Worm (Caenorhabditis elegans) whole organism, late embryonic: ENCODE results near the gene crn-5.
A peak's percentile ranks its signal among the peaks of the same experiment; 100 is the strongest.

Source experiments
- C38D4.7 ChIP-seq: fragments of 200-800 bp; sonication (Bioruptor generic); optimal IDR thresholded peaks from 2 replicates; lab custom pipeline; 2018; ENCODE audit warnings: mild to moderate bottlenecking, missing genetic modification characterization, moderate library complexity, missing compliant biosample characterization
- F13H6.1 ChIP-seq: sonication (generic microtip); optimal IDR thresholded peaks from 2 replicates; lab custom pipeline; 2016; ENCODE audit warnings: missing genetic modification characterization, missing compliant biosample characterization
- K02D7.2 ChIP-seq: sonication (generic microtip); optimal IDR thresholded peaks from 2 replicates; lab custom pipeline; 2017; ENCODE audit warnings: mild to moderate bottlenecking, missing genetic modification characterization, missing compliant biosample characterization
- ama-1 ChIP-seq: fragments of 150-350 bp; optimal IDR thresholded peaks from 2 replicates; lab custom pipeline; 2014
- ceh-18 ChIP-seq: sonication (generic microtip); optimal IDR thresholded peaks from 2 replicates; lab custom pipeline; 2016; ENCODE audit warnings: missing genetic modification characterization, missing compliant biosample characterization
- ceh-2 ChIP-seq: sonication (generic microtip); optimal IDR thresholded peaks from 2 replicates; lab custom pipeline; 2016; ENCODE audit warnings: missing genotype, missing genetic modification characterization, missing compliant biosample characterization
- ceh-24 ChIP-seq: sonication (generic microtip); optimal IDR thresholded peaks from 2 replicates; lab custom pipeline; 2016; ENCODE audit warnings: mild to moderate bottlenecking, missing genetic modification characterization, missing compliant biosample characterization
- ceh-30 ChIP-seq: fragments of 150-350 bp; optimal IDR thresholded peaks from 2 replicates; lab custom pipeline; 2014; ENCODE audit warnings: missing biosample characterization, missing genetic modification characterization
- ceh-48 ChIP-seq: sonication (generic microtip); optimal IDR thresholded peaks from 2 replicates; lab custom pipeline; 2016; ENCODE audit warnings: missing genetic modification characterization, inconsistent platforms, missing compliant biosample characterization
- che-1 ChIP-seq: sonication (generic microtip); optimal IDR thresholded peaks from 2 replicates; lab custom pipeline; 2016; ENCODE audit warnings: mild to moderate bottlenecking, missing genetic modification characterization, missing compliant biosample characterization
- dmd-4 ChIP-seq: sonication (generic microtip); optimal IDR thresholded peaks from 2 replicates; lab custom pipeline; 2016; ENCODE audit warnings: borderline replicate concordance, missing genetic modification characterization, missing compliant biosample characterization
- ets-4 ChIP-seq: sonication (generic microtip); optimal IDR thresholded peaks from 2 replicates; lab custom pipeline; 2016; ENCODE audit warnings: missing genetic modification characterization, missing compliant biosample characterization
- eyg-1 ChIP-seq: sonication (generic microtip); optimal IDR thresholded peaks from 2 replicates; lab custom pipeline; 2016; ENCODE audit warnings: missing genotype, missing genetic modification characterization, missing compliant biosample characterization
- fax-1 ChIP-seq: sonication (generic microtip); optimal IDR thresholded peaks from 2 replicates; lab custom pipeline; 2016; ENCODE audit warnings: missing genotype, missing genetic modification characterization, missing compliant biosample characterization
- fkh-10 ChIP-seq: fragments of 150-350 bp; optimal IDR thresholded peaks from 2 replicates; lab custom pipeline; 2014; ENCODE audit warnings: missing biosample characterization, missing genetic modification reagents, missing genetic modification characterization
- fkh-6 ChIP-seq: sonication (generic microtip); optimal IDR thresholded peaks from 2 replicates; lab custom pipeline; 2016; ENCODE audit warnings: missing genetic modification characterization, missing compliant biosample characterization
- hlh-13 ChIP-seq: fragments of 200-800 bp; sonication (Bioruptor generic); optimal IDR thresholded peaks from 2 replicates; lab custom pipeline; 2018; ENCODE audit warnings: mild to moderate bottlenecking, missing genetic modification characterization, missing compliant biosample characterization
- hlh-15 ChIP-seq: sonication (generic microtip); optimal IDR thresholded peaks from 2 replicates; lab custom pipeline; 2016; ENCODE audit warnings: missing genetic modification characterization, missing compliant biosample characterization
- hlh-30 ChIP-seq: sonication (generic microtip); optimal IDR thresholded peaks from 2 replicates; lab custom pipeline; 2017; ENCODE audit warnings: antibody characterized with exemption, missing genetic modification characterization, missing compliant biosample characterization; ENCODE audit not compliant: insufficient read depth
- hlh-8 ChIP-seq: sonication (generic microtip); optimal IDR thresholded peaks from 2 replicates; lab custom pipeline; 2016; ENCODE audit warnings: missing genotype, missing genetic modification characterization, missing compliant biosample characterization
- lin-11 ChIP-seq: fragments of 200-800 bp; sonication (Bioruptor generic); optimal IDR thresholded peaks from 2 replicates; lab custom pipeline; 2018; ENCODE audit warnings: mild to moderate bottlenecking, missing genetic modification characterization, missing compliant biosample characterization
- madf-2 ChIP-seq: sonication (generic microtip); optimal IDR thresholded peaks from 2 replicates; lab custom pipeline; 2017; ENCODE audit warnings: missing genetic modification characterization, missing compliant biosample characterization
- mec-3 ChIP-seq: sonication (generic microtip); optimal IDR thresholded peaks from 2 replicates; lab custom pipeline; 2016; ENCODE audit warnings: borderline replicate concordance, missing genetic modification characterization, missing compliant biosample characterization
- nfya-1 ChIP-seq: sonication (generic microtip); optimal IDR thresholded peaks from 2 replicates; lab custom pipeline; 2017; ENCODE audit warnings: missing genetic modification characterization, mild to moderate bottlenecking, missing compliant biosample characterization, antibody characterized with exemption, moderate library complexity
- nhr-232 ChIP-seq: sonication (generic microtip); optimal IDR thresholded peaks from 2 replicates; lab custom pipeline; 2016; ENCODE audit warnings: missing genetic modification characterization, missing compliant biosample characterization
- npax-4 ChIP-seq: sonication (generic microtip); optimal IDR thresholded peaks from 2 replicates; lab custom pipeline; 2016; ENCODE audit warnings: missing genetic modification characterization, missing compliant biosample characterization
- pat-9 ChIP-seq: fragments of 200-800 bp; sonication (Bioruptor generic); optimal IDR thresholded peaks from 2 replicates; lab custom pipeline; 2018; ENCODE audit warnings: mild to moderate bottlenecking, missing genetic modification characterization, moderate library complexity, missing compliant biosample characterization
- pha-2 ChIP-seq: sonication (generic microtip); optimal IDR thresholded peaks from 2 replicates; lab custom pipeline; 2017; ENCODE audit warnings: mild to moderate bottlenecking, missing genetic modification characterization, missing compliant biosample characterization
- pha-4 ChIP-seq: fragments of 150-350 bp; optimal IDR thresholded peaks from 2 replicates; lab custom pipeline; 2018; ENCODE audit warnings: missing biosample characterization, missing genetic modification reagents, missing genetic modification characterization
- pqm-1 ChIP-seq: sonication (generic microtip); optimal IDR thresholded peaks from 2 replicates; lab custom pipeline; 2016; ENCODE audit warnings: missing genetic modification characterization, missing compliant biosample characterization
- pros-1 ChIP-seq: fragments of 150-350 bp; optimal IDR thresholded peaks from 2 replicates; lab custom pipeline; 2014; ENCODE audit warnings: missing biosample characterization, missing genetic modification reagents, missing genetic modification characterization
- rnt-1 ChIP-seq: sonication (generic microtip); optimal IDR thresholded peaks from 2 replicates; lab custom pipeline; 2016; ENCODE audit warnings: missing genetic modification characterization, missing compliant biosample characterization
- sox-4 ChIP-seq: sonication (generic microtip); optimal IDR thresholded peaks from 2 replicates; lab custom pipeline; 2017; ENCODE audit warnings: mild to moderate bottlenecking, missing genetic modification characterization, inconsistent platforms, missing compliant biosample characterization
- tbx-7 ChIP-seq: sonication (generic microtip); optimal IDR thresholded peaks from 2 replicates; lab custom pipeline; 2016; ENCODE audit warnings: missing genotype, missing genetic modification characterization, missing compliant biosample characterization
- unc-3 ChIP-seq, 2 experiments: fragments of 200-800 bp in 1 of 2; sonication (Bioruptor generic) in 1 of 2; sonication (generic microtip) in 1 of 2; conservative IDR thresholded peaks in 1 of 2; optimal IDR thresholded peaks in 1 of 2; 2 replicates each; pipeline versions ENCODE4 v1.3.6 to Lab custom; 2016 to 2022; ENCODE audit warnings: missing compliant biosample characterization in 2 of 2, missing genetic modification characterization in 2 of 2, missing genetic modification reagents in 1 of 2
- unc-55 ChIP-seq: sonication (generic microtip); optimal IDR thresholded peaks from 2 replicates; lab custom pipeline; 2017; ENCODE audit warnings: missing biosample characterization, missing genetic modification reagents, missing genetic modification characterization
- unc-86 ChIP-seq: sonication (generic microtip); optimal IDR thresholded peaks from 2 replicates; lab custom pipeline; 2016; ENCODE audit warnings: missing genetic modification characterization, missing compliant biosample characterization
- zip-5 ChIP-seq: sonication (generic microtip); optimal IDR thresholded peaks from 2 replicates; lab custom pipeline; 2016; ENCODE audit warnings: missing genetic modification characterization, missing compliant biosample characterization
- ztf-16 ChIP-seq: sonication (generic microtip); optimal IDR thresholded peaks from 2 replicates; lab custom pipeline; 2017; ENCODE audit warnings: missing genetic modification characterization, missing compliant biosample characterization

Gene crn-5

DNA sequence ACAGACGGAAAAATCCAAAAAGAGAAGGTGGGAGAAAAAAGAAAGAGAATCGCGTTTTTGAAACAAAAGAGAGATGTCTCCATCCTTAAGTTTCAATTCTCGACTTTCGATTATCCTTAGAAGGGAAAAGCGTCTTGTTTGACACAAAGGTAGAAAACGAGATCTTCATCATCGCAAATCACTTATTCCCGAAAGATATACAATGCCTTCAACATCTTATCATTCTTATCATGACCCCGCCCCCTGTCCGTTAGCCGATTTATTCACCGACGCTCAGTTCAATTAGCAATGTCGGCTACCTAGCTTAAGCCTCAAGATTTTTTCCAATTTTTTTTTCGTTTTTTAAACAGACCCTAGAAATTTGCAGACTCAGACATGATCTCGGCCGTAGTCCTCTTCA is 6.4 kb downstream of the crn-5 start, which contains the start of gene C14A4.9:
C14A4.9 (plus strand) TSS at position 368 of the 400 bp plus-strand sequence.
- TF ChIP-seq fkh-6 (tag; lab: Kevin White, UChicago) (no peak), fkh-10 (no peak), hlh-8 (tag; lab: Kevin White, UChicago) (no peak), pqm-1 (no peak), eyg-1 (tag; lab: Kevin White, UChicago) (no peak), ztf-16 (tag; lab: Kevin White, UChicago) (no peak), zip-5 (tag; lab: Kevin White, UChicago) (no peak), ceh-48 (no peak), pat-9 (no peak), unc-55 (no peak)

DNA sequence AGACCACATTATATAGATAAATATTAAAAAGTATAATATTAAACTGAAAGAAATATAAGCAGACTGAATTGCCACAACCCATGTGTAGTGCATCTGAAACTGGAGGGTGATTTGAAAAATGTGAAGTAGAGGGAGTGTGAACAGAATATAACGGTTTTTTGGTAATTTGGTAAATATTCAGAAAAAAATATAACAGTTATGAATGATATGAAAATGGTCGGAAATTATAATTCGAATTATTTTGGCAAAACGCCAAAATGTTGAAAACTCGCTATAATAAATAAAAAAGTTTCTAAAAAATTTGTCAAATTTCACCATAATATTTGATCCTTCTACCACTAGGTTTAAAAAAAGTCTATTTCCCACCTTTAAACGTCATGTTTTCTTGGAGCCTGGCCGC is 9.6 kb downstream of the crn-5 start, which contains the start of gene srv-2:
srv-2 (minus strand) TSS at position 101 of the 400 bp plus-strand sequence.
- TF ChIP-seq npax-4 (tag; lab: Kevin White, UChicago) (no peak), K02D7.2 (tag; lab: Kevin White, UChicago) (no peak), sox-4 (tag; lab: Kevin White, UChicago) (no peak), ceh-24 (no peak), fkh-6 (tag; lab: Kevin White, UChicago) (no peak)

DNA sequence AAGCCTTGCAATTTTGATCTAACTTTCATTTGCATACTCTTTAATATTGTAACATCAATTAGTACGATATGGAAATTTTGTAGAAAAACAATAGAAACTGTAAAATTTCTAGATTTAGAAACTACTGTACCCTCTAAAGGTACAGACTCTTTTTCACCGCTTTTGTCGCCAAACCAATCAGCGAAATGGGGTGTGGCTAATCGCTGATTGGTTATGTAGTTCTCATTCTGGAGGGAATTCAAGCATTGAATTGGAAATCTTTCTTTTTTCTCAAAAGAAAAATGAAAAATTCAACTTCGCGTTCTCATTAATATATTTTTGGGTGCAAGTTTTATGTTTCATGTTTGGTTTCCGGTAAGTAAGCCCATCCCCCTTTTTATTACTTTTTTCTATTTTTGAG is 11.0 kb downstream of the crn-5 start:
- TF ChIP-seq nfya-1 (tag; lab: Kevin White, UChicago) (peak; percentile 63), fkh-10 (no peak), pros-1 (tag; lab: Kevin White, UChicago) (no peak)

DNA sequence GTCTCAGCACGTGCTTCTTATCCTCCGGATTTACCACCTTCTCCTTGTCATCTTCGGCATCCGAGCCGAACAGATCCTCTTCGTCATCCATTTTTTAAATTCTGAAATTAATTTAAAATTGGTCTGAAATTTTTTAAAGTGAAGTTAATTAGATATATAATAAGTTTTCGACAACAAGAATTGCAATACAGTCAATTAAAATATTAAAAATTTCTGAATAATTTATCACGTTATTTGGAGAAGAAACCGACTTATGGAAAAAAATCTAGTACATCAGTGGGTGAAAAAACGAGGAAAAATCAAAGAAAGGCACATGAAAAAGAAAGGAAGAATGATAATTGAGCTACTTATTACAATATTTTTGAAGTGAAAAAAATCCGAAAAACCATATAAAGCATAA is 13.0 kb downstream of the crn-5 start, which contains the start of gene taf-13:
taf-13 (minus strand) TSS at position 101 of the 400 bp plus-strand sequence.
- TF ChIP-seq pha-4 (tag; lab: Kevin White, UChicago): no peak
- no peak for TF ChIP-seq F13H6.1
- TF ChIP-seq hlh-15: no peak
- no peak for TF ChIP-seq ceh-18
- TF ChIP-seq lin-11 (tag; lab: Kevin White, UChicago): no peak
- no peak for TF ChIP-seq che-1 (tag; lab: Kevin White, UChicago)
- no peak for TF ChIP-seq rnt-1 (tag; lab: Kevin White, UChicago)
- no peak for TF ChIP-seq ceh-2 (tag; lab: Kevin White, UChicago)
- TF ChIP-seq C38D4.7 (GFP tag; lab: Kevin White, UChicago): no peak
- TF ChIP-seq ets-4 (tag; lab: Kevin White, UChicago): no peak
- TF ChIP-seq eyg-1 (tag; lab: Kevin White, UChicago): no peak

DNA sequence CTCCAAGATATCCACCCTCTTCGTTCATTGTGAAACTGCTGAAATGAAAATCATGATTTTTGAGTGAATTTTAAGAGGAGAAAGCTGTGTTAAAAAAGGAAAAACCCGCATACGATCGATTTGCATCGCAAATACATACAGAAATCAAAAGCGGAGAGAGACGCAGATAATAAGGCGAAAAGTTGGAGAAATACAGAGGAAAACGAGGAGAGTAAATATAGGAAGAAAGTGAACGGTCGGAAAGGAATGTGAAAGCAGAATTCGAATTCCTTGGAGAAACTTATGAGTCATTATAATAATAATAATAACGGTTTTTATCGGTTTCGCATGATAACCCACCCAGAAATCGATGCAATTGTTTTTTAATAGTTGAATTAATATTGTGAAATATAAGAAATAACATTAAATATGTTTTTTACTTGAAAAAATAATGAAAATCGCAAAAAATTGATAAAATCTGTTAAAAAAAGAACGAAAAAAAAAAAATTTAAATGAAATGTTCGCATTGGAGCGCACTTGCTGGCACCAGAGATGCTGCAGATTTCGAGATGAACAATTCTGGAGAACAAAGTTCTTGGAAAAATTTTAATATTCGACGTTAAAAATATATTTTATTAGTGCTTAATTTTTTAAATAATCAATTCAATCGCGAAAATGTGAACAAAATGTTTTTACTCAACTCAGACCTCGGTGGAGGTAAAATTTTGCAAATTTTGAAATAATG is 14.8 kb downstream of the crn-5 start, which contains the start of gene ccm-3:
ccm-3 (minus strand) TSS at position 38 of the 724 bp plus-strand sequence.
- no peak for TF ChIP-seq ceh-30
- TF ChIP-seq nfya-1 (tag; lab: Kevin White, UChicago): peak; percentile 21
- TF ChIP-seq fax-1 (tag; lab: Kevin White, UChicago): no peak
- no peak for TF ChIP-seq pha-2 (tag; lab: Kevin White, UChicago)
- TF ChIP-seq hlh-30 (tag; lab: Kevin White, UChicago): no peak

DNA sequence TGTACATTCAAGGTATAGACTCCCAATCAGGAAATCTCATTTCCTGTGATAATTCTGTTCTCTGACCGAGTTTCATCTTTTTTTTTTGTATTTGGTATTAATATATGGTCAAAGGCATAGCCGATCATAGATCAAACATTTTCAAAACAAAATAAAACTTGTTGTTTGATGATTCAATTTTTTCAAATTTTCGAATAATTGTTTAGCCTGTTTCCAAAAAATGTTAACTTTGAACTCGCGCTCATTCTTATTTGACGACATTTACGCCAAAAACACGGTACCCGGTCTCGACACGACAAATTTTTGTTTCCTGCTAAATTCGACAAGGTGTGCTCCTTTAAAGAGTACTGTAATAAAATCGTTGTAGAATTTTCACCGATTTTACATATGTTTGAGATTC is 16.3 kb downstream of the crn-5 start:
- TF ChIP-seq madf-2 (tag; lab: Kevin White, UChicago) (no peak), ama-1 (no peak), mec-3 (tag; lab: Kevin White, UChicago) (no peak), nhr-232 (tag; lab: Kevin White, UChicago) (no peak), hlh-13 (no peak), ceh-48 (no peak), dmd-4 (tag; lab: Kevin White, UChicago) (no peak), fkh-6 (tag; lab: Kevin White, UChicago) (no peak), pha-2 (tag; lab: Kevin White, UChicago) (no peak), ceh-18 (no peak), unc-86 (tag; lab: Kevin White, UChicago) (no peak), tbx-7 (tag; lab: Kevin White, UChicago) (no peak), unc-3 (GFP tag; conservative IDR thresholded peaks at IDR 0.05; lab: Robert Waterston, UW) (no peak), unc-3 (tag; optimal IDR thresholded peaks at IDR 0.05; lab: Kevin White, UChicago) (no peak)
